Worm (Caenorhabditis elegans): ENCODE data around the gene tmem-138.

ce11 chrII:8141135-8141534 lies 16.0 kb upstream of the tmem-138 start:
- TF ChIP-seq elt-2 (tag; optimal IDR thresholded peaks at IDR 0.05) (no peak), elt-4 (tag; optimal IDR thresholded peaks at IDR 0.05) (no peak), sox-2 (GFP tag; IDR thresholded peaks at IDR 0.05) (no peak), pha-4 (tag; optimal IDR thresholded peaks at IDR 0.05) (no peak)
